Worm (Caenorhabditis elegans): ENCODE measurements around the gene srr-1.

Gene srr-1

DNA sequence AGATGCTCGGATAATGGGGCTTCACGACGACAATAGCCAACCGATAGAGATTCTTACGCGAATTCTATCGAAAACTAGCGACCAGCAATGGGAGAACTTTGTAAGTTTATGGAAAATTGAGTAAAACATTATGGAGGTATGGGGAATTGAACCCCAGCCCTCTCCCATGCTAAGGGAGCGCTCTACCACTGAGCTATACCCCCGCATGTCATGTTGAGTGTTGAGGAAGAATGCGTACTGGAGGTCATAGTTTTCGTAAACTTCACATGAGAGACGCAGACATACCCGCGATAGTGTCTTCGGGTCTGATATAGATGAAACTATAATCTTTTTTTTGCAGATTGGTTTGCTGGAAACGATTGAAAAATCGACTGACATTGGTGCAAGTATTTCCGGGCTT lies 50.2 kb downstream of the srr-1 start (continued):
- TF ChIP-seq ceh-82 (tag; optimal IDR thresholded peaks at IDR 0.05) (no peak), rbr-2 (tag; optimal IDR thresholded peaks at IDR 0.05) (peak; percentile 68), nhr-11 (tag; optimal IDR thresholded peaks at IDR 0.05) (no peak), ceh-28 (tag; optimal IDR thresholded peaks at IDR 0.05) (no peak), mdl-1 (tag; optimal IDR thresholded peaks at IDR 0.05) (peak in 1 of 2 experiments; percentile 68), lin-13 (GFP tag; optimal IDR thresholded peaks at IDR 0.05) (peak; percentile 36), ceh-62 (tag; optimal IDR thresholded peaks at IDR 0.05) (no peak), T20F7.1 (GFP tag; optimal IDR thresholded peaks at IDR 0.05) (no peak), hlh-11 (tag; optimal IDR thresholded peaks at IDR 0.05) (peak; percentile 64)

ce11 chrV:13002070-13002469 lies 51.5 kb downstream of the srr-1 start, which contains the start of gene inft-2:
TSS of gene inft-2 (plus strand) at chrV:13002317.
- TF ChIP-seq nhr-28 (tag; optimal IDR thresholded peaks at IDR 0.05) (peak; percentile 35), pqm-1 (tag; optimal IDR thresholded peaks at IDR 0.05) (peak; percentile 19), hlh-11 (tag; optimal IDR thresholded peaks at IDR 0.05) (peak; percentile 33), mdl-1 (tag; optimal IDR thresholded peaks at IDR 0.05) (no peak), F37D6.2 (tag; optimal IDR thresholded peaks at IDR 0.05) (no peak), ceh-44 (GFP tag; IDR thresholded peaks at IDR 0.05) (no peak), lin-1 (GFP tag; IDR thresholded peaks at IDR 0.05) (0 out of 2 replicates have a peak, but pooled peaks have one; percentile 10), snpc-1.2 (GFP tag; IDR thresholded peaks at IDR 0.05) (no peak), zip-2 (tag; optimal IDR thresholded peaks at IDR 0.05) (no peak), nhr-77 (tag; optimal IDR thresholded peaks at IDR 0.05) (peak; percentile 21), nhr-25 (tag; optimal IDR thresholded peaks at IDR 0.05; ENCODE audit: borderline replicate concordance, insufficient read depth) (no peak), lin-38 (GFP tag; IDR thresholded peaks at IDR 0.05) (no peak), unc-130 (GFP tag; optimal IDR thresholded peaks at IDR 0.05) (no peak), duxl-1 (tag; optimal IDR thresholded peaks at IDR 0.05; ENCODE audit: poor library complexity) (no peak), ceh-32 (tag; optimal IDR thresholded peaks at IDR 0.05; ENCODE audit: poor library complexity) (no peak), daf-16 (GFP tag; optimal IDR thresholded peaks at IDR 0.05) (no peak), daf-16 (tag; optimal IDR thresholded peaks at IDR 0.05) (peak; percentile 69), pha-4 (GFP tag; IDR thresholded peaks at IDR 0.05) (no peak), pha-4 (tag; optimal IDR thresholded peaks at IDR 0.05) (no peak), daf-8 (GFP tag; IDR thresholded peaks at IDR 0.05) (no peak), daf-12 (tag; optimal IDR thresholded peaks at IDR 0.05) (no peak), dve-1 (tag; optimal IDR thresholded peaks at IDR 0.05; ENCODE audit: insufficient read depth) (peak; percentile 60), lin-13 (GFP tag; optimal IDR thresholded peaks at IDR 0.05) (no peak), dmd-6 (GFP tag; IDR thresholded peaks at IDR 0.05) (peak; percentile 46), nhr-76 (tag; optimal IDR thresholded peaks at IDR 0.05) (no peak), lin-15B (tag; optimal IDR thresholded peaks at IDR 0.05) (no peak), php-3 (GFP tag; IDR thresholded peaks at IDR 0.05) (no peak), lin-39 (tag; optimal IDR thresholded peaks at IDR 0.05) (no peak), hmg-1.1 (GFP tag; IDR thresholded peaks at IDR 0.05) (no peak), saeg-2 (GFP tag; IDR thresholded peaks at IDR 0.05) (0 out of 2 replicates have a peak, but pooled peaks have one; percentile 30)

ce11 chrV:13000068-13000467 lies 53.5 kb downstream of the srr-1 start:
- TF ChIP-seq F49E8.2 (tag; optimal IDR thresholded peaks at IDR 0.05; ENCODE audit: borderline replicate concordance) (peak; percentile 38), lir-3 (tag; optimal IDR thresholded peaks at IDR 0.05) (no peak), nhr-41 (GFP tag; IDR thresholded peaks at IDR 0.05) (no peak), Y48G9A.11 (GFP tag; IDR thresholded peaks at IDR 0.05) (peak; percentile 70), unc-130 (GFP tag; optimal IDR thresholded peaks at IDR 0.05) (peak; percentile 73), saeg-2 (GFP tag; IDR thresholded peaks at IDR 0.05) (no peak), fkh-10 (GFP tag; optimal IDR thresholded peaks at IDR 0.05) (no peak), egl-27 (tag; optimal IDR thresholded peaks at IDR 0.05) (no peak)
